Worm (Caenorhabditis elegans): Measurements from ENCODE around the gene B0034.5.

DNA sequence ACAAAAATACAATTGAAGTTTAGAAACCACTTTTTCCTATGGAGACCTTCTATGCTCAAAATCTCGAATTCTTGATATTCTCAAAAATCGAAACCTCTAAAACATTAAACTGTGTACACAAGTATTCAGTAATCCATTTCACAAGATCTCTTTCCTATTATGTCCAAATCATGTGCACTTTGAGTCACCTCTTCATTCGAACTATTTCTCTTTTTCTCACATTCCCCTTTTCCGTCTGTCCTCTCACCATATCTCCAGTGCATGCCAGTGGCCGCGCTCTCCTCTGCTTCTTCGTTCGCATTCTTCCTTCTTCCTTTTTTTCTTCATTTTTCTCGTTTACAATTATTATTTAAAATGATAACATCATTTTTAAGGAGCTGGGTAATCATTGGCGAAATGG, 32.2 kb downstream of the B0034.5 start, which contains the start of gene F28B12.1:
- TF ChIP-seq tbx-11 (GFP tag; IDR thresholded peaks at IDR 0.05) (no peak), hmg-4 (GFP tag; optimal IDR thresholded peaks at IDR 0.05) (no peak), scrt-1 (GFP tag; IDR thresholded peaks at IDR 0.05) (no peak), flt-1 (GFP tag; IDR thresholded peaks at IDR 0.05) (no peak), pes-1 (GFP tag; IDR thresholded peaks at IDR 0.05) (no peak), tra-4 (tag; optimal IDR thresholded peaks at IDR 0.05) (no peak), ceh-36 (tag; optimal IDR thresholded peaks at IDR 0.05) (no peak), tbx-37 (GFP tag; conservative IDR thresholded peaks at IDR 0.05) (no peak), B0310.2 (tag; optimal IDR thresholded peaks at IDR 0.05) (no peak), ama-1 (optimal IDR thresholded peaks at IDR 0.05) (no peak)
